Worm (Caenorhabditis elegans) whole organism, mixed stage, embryonic: ENCODE measurements around the gene dmsr-11.

ENCODE experiments used
- blmp-1 ChIP-seq: fragments of 150-350 bp; optimal IDR thresholded peaks from 2 replicates; lab custom pipeline; 2014; ENCODE audit warnings: missing biosample characterization, missing genetic modification characterization
- drap-1 ChIP-seq: fragments of 200-800 bp; sonication (Bioruptor generic); optimal IDR thresholded peaks from 3 replicates; lab custom pipeline; 2018; ENCODE audit warnings: mild to moderate bottlenecking, missing genetic modification characterization, missing compliant biosample characterization
- elt-3 ChIP-seq: fragments of 150-350 bp; optimal IDR thresholded peaks from 2 replicates; lab custom pipeline; 2014; ENCODE audit warnings: missing biosample characterization, missing genetic modification characterization
- ham-2 ChIP-seq: fragments of 200-800 bp; sonication (Bioruptor generic); optimal IDR thresholded peaks from 2 replicates; lab custom pipeline; 2018; ENCODE audit warnings: mild to moderate bottlenecking, missing genetic modification characterization, missing compliant biosample characterization
- mls-2 ChIP-seq: sonication (generic microtip); optimal IDR thresholded peaks from 2 replicates; lab custom pipeline; 2016; ENCODE audit warnings: mild to moderate bottlenecking, missing genetic modification characterization, moderate library complexity, missing compliant biosample characterization
- nhr-12 ChIP-seq: fragments of 150-350 bp; optimal IDR thresholded peaks from 2 replicates; lab custom pipeline; 2014; ENCODE audit warnings: missing biosample characterization, missing genetic modification characterization
- nhr-237 ChIP-seq: fragments of 150-350 bp; optimal IDR thresholded peaks from 2 replicates; lab custom pipeline; 2014; ENCODE audit warnings: missing biosample characterization, missing genetic modification characterization
- nhr-28 ChIP-seq: fragments of 150-350 bp; optimal IDR thresholded peaks from 2 replicates; lab custom pipeline; 2014; ENCODE audit warnings: missing biosample characterization, missing genetic modification characterization
- sem-2 ChIP-seq: fragments of 200-800 bp; sonication (Bioruptor generic); optimal IDR thresholded peaks from 2 replicates; lab custom pipeline; 2018; ENCODE audit warnings: mild to moderate bottlenecking, missing genetic modification characterization, missing compliant biosample characterization
- snpc-4 ChIP-seq: fragments of 150-350 bp; optimal IDR thresholded peaks from 2 replicates; lab custom pipeline; 2014; ENCODE audit warnings: missing biosample characterization, missing genetic modification characterization
- unc-120 ChIP-seq: sonication (generic microtip); optimal IDR thresholded peaks from 2 replicates; lab custom pipeline; 2017; ENCODE audit warnings: missing genetic modification characterization, missing compliant biosample characterization; ENCODE audit not compliant: poor library complexity, severe bottlenecking
- unc-39 ChIP-seq: fragments of 150-350 bp; optimal IDR thresholded peaks from 2 replicates; lab custom pipeline; 2014; ENCODE audit warnings: missing biosample characterization, missing genetic modification characterization
- unc-62 ChIP-seq: fragments of 150-350 bp; optimal IDR thresholded peaks from 2 replicates; lab custom pipeline; 2014; ENCODE audit warnings: missing biosample characterization, missing genetic modification reagents, missing genetic modification characterization

DNA sequence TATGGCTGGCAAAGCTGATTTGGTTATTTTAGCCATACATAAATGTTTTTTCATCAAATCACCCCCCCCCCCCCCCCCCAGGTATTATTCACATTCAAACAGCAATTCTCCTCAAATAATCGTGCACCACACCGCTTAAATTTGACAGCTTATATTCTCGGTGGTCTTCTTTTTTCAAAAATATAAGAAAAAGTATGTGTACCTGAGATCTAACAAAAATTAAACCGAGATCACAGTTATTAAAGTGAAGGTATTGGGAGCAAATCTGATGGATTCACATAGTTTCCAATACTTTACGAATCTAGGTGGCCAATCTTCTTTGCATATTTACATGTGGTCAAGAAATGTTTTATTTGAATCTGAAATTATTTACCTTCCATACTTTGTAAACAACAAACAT, 23.7 kb downstream of the dmsr-11 start, which contains the start of gene ZC404.15:
- no peak for TF ChIP-seq sem-2
- no peak for TF ChIP-seq nhr-28 (tag; lab: Kevin White, UChicago)
- no peak for TF ChIP-seq nhr-12 (tag; lab: Kevin White, UChicago)
- no peak for TF ChIP-seq mls-2
- TF ChIP-seq unc-62 (GFP tag; lab: Kevin White, UChicago) = no peak
- TF ChIP-seq snpc-4 (tag; lab: Kevin White, UChicago) = no peak
- TF ChIP-seq nhr-237 = no peak
- no peak for TF ChIP-seq ham-2
- no peak for TF ChIP-seq unc-120 (tag; lab: Kevin White, UChicago)
- no peak for TF ChIP-seq drap-1 (GFP tag; lab: Kevin White, UChicago)
- TF ChIP-seq elt-3 = no peak
- no peak for TF ChIP-seq blmp-1 (tag; lab: Kevin White, UChicago)
- TF ChIP-seq unc-39 (tag; lab: Kevin White, UChicago) = no peak
